Worm (Caenorhabditis elegans) whole organism, early embryonic: Measurements from ENCODE around the gene B0252.3.
A peak's percentile ranks its signal among the peaks of the same experiment; 100 is the strongest.

Experiments used
- B0310.2 ChIP-seq: sonication (generic microtip); optimal IDR thresholded peaks from 2 replicates; lab custom pipeline; 2016; ENCODE audit warnings: mild to moderate bottlenecking, missing genetic modification characterization, missing compliant biosample characterization
- F13C5.2 ChIP-seq: sonication (generic microtip); optimal IDR thresholded peaks from 2 replicates; lab custom pipeline; 2017; ENCODE audit warnings: mild to moderate bottlenecking, missing genetic modification characterization, inconsistent platforms, missing compliant biosample characterization
- aly-1 ChIP-seq: sonication (generic microtip); optimal IDR thresholded peaks from 2 replicates; lab custom pipeline; 2016; ENCODE audit warnings: missing genetic modification characterization, missing compliant biosample characterization
- ama-1 ChIP-seq: fragments of 150-350 bp; optimal IDR thresholded peaks from 2 replicates; lab custom pipeline; 2014
- ceh-13 ChIP-seq: fragments of 200-800 bp; sonication (Bioruptor generic); optimal IDR thresholded peaks from 2 replicates; lab custom pipeline; 2018; ENCODE audit warnings: mild to moderate bottlenecking, missing genetic modification characterization, missing compliant biosample characterization
- ceh-36 ChIP-seq: sonication (generic microtip); optimal IDR thresholded peaks from 2 replicates; lab custom pipeline; 2016; ENCODE audit warnings: missing genetic modification characterization, inconsistent platforms, missing compliant biosample characterization
- ets-7 ChIP-seq: sonication (generic microtip); optimal IDR thresholded peaks from 2 replicates; lab custom pipeline; 2016; ENCODE audit warnings: missing genotype, missing genetic modification characterization, missing compliant biosample characterization
- flt-1 ChIP-seq: fragments of 200-800 bp; sonication (Bioruptor generic); IDR thresholded peaks from 2 replicates; pipeline ENCODE4 v1.3.6; 2022; ENCODE audit warnings: missing genetic modification characterization, missing compliant biosample characterization
- hmbx-1 ChIP-seq: sonication (generic microtip); optimal IDR thresholded peaks from 2 replicates; lab custom pipeline; 2016; ENCODE audit warnings: mild to moderate bottlenecking, missing genetic modification characterization, missing compliant biosample characterization
- hmg-4 ChIP-seq: fragments of 200-800 bp; sonication (Bioruptor generic); optimal IDR thresholded peaks from 2 replicates; lab custom pipeline; 2018; ENCODE audit warnings: mild to moderate bottlenecking, missing genetic modification characterization, missing compliant biosample characterization
- hnd-1 ChIP-seq: sonication (generic microtip); optimal IDR thresholded peaks from 2 replicates; lab custom pipeline; 2016; ENCODE audit warnings: missing genetic modification characterization, missing compliant biosample characterization
- pes-1 ChIP-seq: fragments of 200-800 bp; sonication (Bioruptor generic); IDR thresholded peaks from 2 replicates; pipeline ENCODE4 v1.3.6; 2022; ENCODE audit warnings: missing genetic modification reagents, missing genetic modification characterization, missing compliant biosample characterization
- scrt-1 ChIP-seq: fragments of 200-800 bp; sonication (Bioruptor generic); IDR thresholded peaks from 2 replicates; pipeline ENCODE4 v1.3.6; 2022; ENCODE audit warnings: missing genetic modification characterization, missing compliant biosample characterization
- sea-1 ChIP-seq: fragments of 200-800 bp; sonication (Bioruptor generic); conservative IDR thresholded peaks from 2 replicates; pipeline ENCODE4 v1.3.6; 2022; ENCODE audit warnings: missing genetic modification characterization, missing compliant biosample characterization
- tbx-11 ChIP-seq: fragments of 200-800 bp; sonication (Bioruptor generic); IDR thresholded peaks from 2 replicates; pipeline ENCODE4 v1.3.6; 2022; ENCODE audit warnings: missing genetic modification characterization, missing compliant biosample characterization
- tbx-37 ChIP-seq: fragments of 200-800 bp; sonication (Bioruptor generic); conservative IDR thresholded peaks from 2 replicates; pipeline ENCODE4 v1.3.6; 2022; ENCODE audit warnings: missing genetic modification reagents, missing genetic modification characterization, missing compliant biosample characterization
- tra-4 ChIP-seq: sonication (generic microtip); optimal IDR thresholded peaks from 2 replicates; lab custom pipeline; 2017; ENCODE audit warnings: missing genetic modification characterization, missing compliant biosample characterization

Gene B0252.3

ce11 chrII:6915875-6916274, 8.3 kb upstream of the B0252.3 start, which contains the start of gene B0252.8:
B0252.8 (plus strand) TSS chrII:6916166.
- TF ChIP-seq ceh-13 = no peak
- TF ChIP-seq ets-7 = no peak
- TF ChIP-seq aly-1 (tag; lab: Kevin White, UChicago) = no peak
- TF ChIP-seq flt-1 (GFP tag; lab: Robert Waterston, UW) = no peak
- no peak for TF ChIP-seq B0310.2 (tag; lab: Kevin White, UChicago)
- no peak for TF ChIP-seq hmbx-1 (tag; lab: Kevin White, UChicago)
- no peak for TF ChIP-seq scrt-1
- TF ChIP-seq tra-4 (tag; lab: Kevin White, UChicago) = no peak
- TF ChIP-seq ama-1 (lab: Kevin White, UChicago) = no peak
- TF ChIP-seq tbx-37 (GFP tag; lab: Robert Waterston, UW) = no peak

ce11 chrII:6913309-6913708, 5.8 kb upstream of the B0252.3 start, which contains the start of gene cyn-10:
cyn-10 (minus strand) TSS chrII:6913365.
- TF ChIP-seq B0310.2 (tag; lab: Kevin White, UChicago) (no peak), sea-1 (GFP tag; lab: Robert Waterston, UW) (peak; percentile 68; the same call in 1 of the 2 replicates), aly-1 (tag; lab: Kevin White, UChicago) (no peak), tra-4 (tag; lab: Kevin White, UChicago) (no peak), tbx-37 (GFP tag; lab: Robert Waterston, UW) (peak; percentile 97), scrt-1 (peak; percentile 75), ceh-36 (tag; lab: Kevin White, UChicago) (no peak), hmg-4 (GFP tag; lab: Kevin White, UChicago) (no peak), pes-1 (GFP tag; lab: Robert Waterston, UW) (no peak), ama-1 (lab: Kevin White, UChicago) (no peak), flt-1 (GFP tag; lab: Robert Waterston, UW) (no peak; the same call in 1 of the 2 replicates), ets-7 (no peak), hnd-1 (peak; percentile 35), ceh-13 (peak; percentile 3), F13C5.2 (tag; lab: Kevin White, UChicago) (no peak), hmbx-1 (tag; lab: Kevin White, UChicago) (no peak), tbx-11 (GFP tag; lab: Robert Waterston, UW) (no peak; the same call in 1 of the 2 replicates)

ce11 chrII:6909568-6910122, 2.1 kb upstream of the B0252.3 start, which contains the start of gene asm-1:
asm-1 (plus strand) TSS chrII:6910072.
- TF ChIP-seq tra-4 (tag; lab: Kevin White, UChicago) (no peak), hmbx-1 (tag; lab: Kevin White, UChicago) (no peak), hmg-4 (GFP tag; lab: Kevin White, UChicago) (no peak), ama-1 (lab: Kevin White, UChicago) (no peak), scrt-1 (no peak), tbx-37 (GFP tag; lab: Robert Waterston, UW) (no peak), tbx-11 (GFP tag; lab: Robert Waterston, UW) (no peak), ceh-36 (tag; lab: Kevin White, UChicago) (no peak), flt-1 (GFP tag; lab: Robert Waterston, UW) (no peak), pes-1 (GFP tag; lab: Robert Waterston, UW) (no peak), F13C5.2 (tag; lab: Kevin White, UChicago) (no peak)

ce11 chrII:6908689-6909088, 1.1 kb upstream of the B0252.3 start:
- no peak for TF ChIP-seq ama-1 (lab: Kevin White, UChicago)
- no peak for TF ChIP-seq sea-1 (GFP tag; lab: Robert Waterston, UW)
- TF ChIP-seq hmg-4 (GFP tag; lab: Kevin White, UChicago) = no peak
- TF ChIP-seq flt-1 (GFP tag; lab: Robert Waterston, UW) = no peak
- TF ChIP-seq ceh-36 (tag; lab: Kevin White, UChicago) = no peak
- TF ChIP-seq pes-1 (GFP tag; lab: Robert Waterston, UW) = no peak

- TF ChIP-seq scrt-1 (no peak), sea-1 (GFP tag; lab: Robert Waterston, UW) (no peak), ceh-36 (tag; lab: Kevin White, UChicago) (no peak), aly-1 (tag; lab: Kevin White, UChicago) (no peak), hmg-4 (GFP tag; lab: Kevin White, UChicago) (no peak), hnd-1 (no peak)
Measured at ce11 chrII:6901795-6902194, 5.8 kb downstream of the B0252.3 start, which contains the start of gene psmd-9. psmd-9 (plus strand) TSS chrII:6902095.

- TF ChIP-seq F13C5.2 (tag; lab: Kevin White, UChicago) = no peak
- no peak for TF ChIP-seq tbx-11 (GFP tag; lab: Robert Waterston, UW)
- TF ChIP-seq tra-4 (tag; lab: Kevin White, UChicago) = no peak
- TF ChIP-seq tbx-37 (GFP tag; lab: Robert Waterston, UW) = no peak
- TF ChIP-seq ceh-13 = no peak
- TF ChIP-seq sea-1 (GFP tag; lab: Robert Waterston, UW) = no peak
- TF ChIP-seq scrt-1 = no peak
- no peak for TF ChIP-seq hnd-1
- no peak for TF ChIP-seq pes-1 (GFP tag; lab: Robert Waterston, UW)
- TF ChIP-seq hmg-4 (GFP tag; lab: Kevin White, UChicago) = no peak
- no peak for TF ChIP-seq B0310.2 (tag; lab: Kevin White, UChicago)
- TF ChIP-seq aly-1 (tag; lab: Kevin White, UChicago) = no peak
- no peak for TF ChIP-seq hmbx-1 (tag; lab: Kevin White, UChicago)
- TF ChIP-seq flt-1 (GFP tag; lab: Robert Waterston, UW) = no peak
- no peak for TF ChIP-seq ceh-36 (tag; lab: Kevin White, UChicago)
- TF ChIP-seq ama-1 (lab: Kevin White, UChicago) = no peak
- no peak for TF ChIP-seq ets-7
Measured at ce11 chrII:6900708-6901107, 6.8 kb downstream of the B0252.3 start.
